Fruit fly (Drosophila melanogaster): Measurements from ENCODE around the gene CG17375.
A peak's percentile ranks its signal among the peaks of the same experiment; 100 is the strongest.

The CG17375 gene

dm6 chr2L:6819230-6820049 lies 13.8 kb upstream of the CG17375 start (continued):
- no peak for TF ChIP-seq lov (optimal IDR thresholded peaks at IDR 0.05)
- TF ChIP-seq lov (GFP tag; IDR thresholded peaks at IDR 0.05), result no peak
- TF ChIP-seq CG15269 (tag; optimal IDR thresholded peaks at IDR 0.05), result peak; percentile 6
- TF ChIP-seq Myb (GFP tag; optimal IDR thresholded peaks at IDR 0.05), result no peak
- TF ChIP-seq Aef1 (GFP tag; IDR thresholded peaks at IDR 0.05), result no peak
- no peak for TF ChIP-seq NC2β (GFP tag; optimal IDR thresholded peaks at IDR 0.05)
- TF ChIP-seq CG18599 (GFP tag; optimal IDR thresholded peaks at IDR 0.05), result peak; percentile 27
- no peak for TF ChIP-seq pzg (GFP tag; optimal IDR thresholded peaks at IDR 0.05)
- no peak for TF ChIP-seq CG17912 (GFP tag; optimal IDR thresholded peaks at IDR 0.05)
- TF ChIP-seq caup (GFP tag; optimal IDR thresholded peaks at IDR 0.05; ENCODE audit: severe bottlenecking), result no peak
- no peak for TF ChIP-seq HLH4C (GFP tag; IDR thresholded peaks at IDR 0.05; ENCODE audit: partially characterized antibody)
- peak; percentile 26 for TF ChIP-seq Ssrp (tag; optimal IDR thresholded peaks at IDR 0.05)
- TF ChIP-seq Optix (GFP tag; IDR thresholded peaks at IDR 0.05), result no peak
- TF ChIP-seq crc (GFP tag; optimal IDR thresholded peaks at IDR 0.05), result no peak
- no peak for TF ChIP-seq Atf3 (GFP tag; optimal IDR thresholded peaks at IDR 0.05)
- peak; percentile 94 for TF ChIP-seq CG10274 (GFP tag; optimal IDR thresholded peaks at IDR 0.05)
- TF ChIP-seq CG12155 (GFP tag; optimal IDR thresholded peaks at IDR 0.05), result peak; percentile 19
- no peak for TF ChIP-seq amos (GFP tag; IDR thresholded peaks at IDR 0.05; ENCODE audit: partially characterized antibody)
- no peak for TF ChIP-seq CG14014 (GFP tag; IDR thresholded peaks at IDR 0.05)
- no peak for TF ChIP-seq Max (GFP tag; optimal IDR thresholded peaks at IDR 0.05)
- TF ChIP-seq CG13775 (GFP tag; optimal IDR thresholded peaks at IDR 0.05), result peak; percentile 15
- TF ChIP-seq kah (GFP tag; optimal IDR thresholded peaks at IDR 0.05), result no peak
- TF ChIP-seq Nf-YB (GFP tag; optimal IDR thresholded peaks at IDR 0.05), result no peak
- TF ChIP-seq Asciz (GFP tag; optimal IDR thresholded peaks at IDR 0.05), result no peak
- TF ChIP-seq CG10959 (GFP tag; IDR thresholded peaks at IDR 0.05), result no peak
- TF ChIP-seq Oli (tag; optimal IDR thresholded peaks at IDR 0.05), result peak; percentile 36
- TF ChIP-seq CG12236 (GFP tag; optimal IDR thresholded peaks at IDR 0.05), result no peak
- TF ChIP-seq eyg (GFP tag; optimal IDR thresholded peaks at IDR 0.05), result no peak
- no peak for TF ChIP-seq ttk (GFP tag; IDR thresholded peaks at IDR 0.05)
- no peak for TF ChIP-seq run (tag; optimal IDR thresholded peaks at IDR 0.05)
- no peak for TF ChIP-seq jigr1 (GFP tag; IDR thresholded peaks at IDR 0.05)
- peak; percentile 14 for TF ChIP-seq CG12769 (tag; optimal IDR thresholded peaks at IDR 0.05)
- TF ChIP-seq Hr78 (GFP tag; optimal IDR thresholded peaks at IDR 0.05), result no peak
- no peak for TF ChIP-seq ash1 (GFP tag; optimal IDR thresholded peaks at IDR 0.05)
- peak; percentile 51 for TF ChIP-seq fd96Cb (tag; optimal IDR thresholded peaks at IDR 0.05)
- TF ChIP-seq kay (GFP tag; optimal IDR thresholded peaks at IDR 0.05), result no peak
- TF ChIP-seq HmgZ (tag; optimal IDR thresholded peaks at IDR 0.05), result no peak
- no peak for TF ChIP-seq CG10654 (GFP tag; optimal IDR thresholded peaks at IDR 0.05)
- TF ChIP-seq crp (GFP tag; optimal IDR thresholded peaks at IDR 0.05), result no peak
- TF ChIP-seq CG14441 (GFP tag; IDR thresholded peaks at IDR 0.05), result no peak
- TF ChIP-seq dimm (GFP tag; IDR thresholded peaks at IDR 0.05), result no peak
- no peak for TF ChIP-seq CG17612 (GFP tag; IDR thresholded peaks at IDR 0.05)
- TF ChIP-seq bcd (GFP tag; optimal IDR thresholded peaks at IDR 0.05), result peak; percentile 37
- 0 out of 2 replicates have a peak, but pooled peaks have one; percentile 22 for TF ChIP-seq Gsc (GFP tag; IDR thresholded peaks at IDR 0.05)
- TF ChIP-seq sens (GFP tag), result peak; percentile 90
- TF ChIP-seq Spps (tag; optimal IDR thresholded peaks at IDR 0.05), result no peak
- TF ChIP-seq CG4404 (GFP tag; IDR thresholded peaks at IDR 0.05), result 0 out of 2 replicates have a peak, but pooled peaks have one; percentile 15
- TF ChIP-seq CG9932 (GFP tag; IDR thresholded peaks at IDR 0.05), result 0 out of 2 replicates have a peak, but pooled peaks have one; percentile 23
- TF ChIP-seq CG7357 (GFP tag; IDR thresholded peaks at IDR 0.05), result 0 out of 3 replicates have a peak, but pooled peaks have one; percentile 27
